Fruit fly (Drosophila melanogaster) whole organism, embryonic: ENCODE data around the gene Ac76E.

Experiments
- CG10654 ChIP-seq: fragments of 200-800 bp; sonication (Bioruptor generic); optimal IDR thresholded peaks from 2 replicates; lab custom pipeline; 2016; ENCODE audit warnings: missing biosample characterization, missing genetic modification characterization
- CG12155 ChIP-seq: fragments of 200-800 bp; sonication (Bioruptor generic); optimal IDR thresholded peaks from 3 replicates; lab custom pipeline; 2016; ENCODE audit warnings: missing biosample characterization, missing genetic modification characterization
- CG12391 ChIP-seq: fragments of 200-800 bp; sonication (Bioruptor generic); optimal IDR thresholded peaks from 3 replicates; lab custom pipeline; 2018; ENCODE audit warnings: missing biosample characterization, mild to moderate bottlenecking, missing genetic modification characterization, moderate library complexity
- CG13123 ChIP-seq: fragments of 200-800 bp; sonication (Bioruptor generic); optimal IDR thresholded peaks from 2 replicates; lab custom pipeline; 2016; ENCODE audit warnings: missing biosample characterization, missing genetic modification characterization
- CG15514 ChIP-seq: fragments of 200-800 bp; sonication (Bioruptor generic); optimal IDR thresholded peaks from 3 replicates; lab custom pipeline; 2017; ENCODE audit warnings: missing biosample characterization, missing genetic modification characterization, mild to moderate bottlenecking, moderate library complexity, missing genetic modification reagents
- CG1603 ChIP-seq: fragments of 200-800 bp; sonication (Bioruptor generic); optimal IDR thresholded peaks from 2 replicates; lab custom pipeline; 2019; ENCODE audit warnings: missing biosample characterization, mild to moderate bottlenecking, missing genetic modification characterization, moderate library complexity
- CG2712 ChIP-seq: fragments of 200-800 bp; optimal IDR thresholded peaks from 3 replicates; lab custom pipeline; 2019; ENCODE audit warnings: missing biosample characterization, mild to moderate bottlenecking, missing genetic modification characterization, moderate library complexity
- CG2889 ChIP-seq: fragments of 200-800 bp; sonication (Bioruptor generic); IDR thresholded peaks from 3 replicates; pipeline ENCODE4 v1.3.6; 2022; ENCODE audit warnings: missing biosample characterization, missing genetic modification characterization
- CG31388 ChIP-seq: fragments of 200-800 bp; sonication (Bioruptor generic); optimal IDR thresholded peaks from 2 replicates; lab custom pipeline; 2016; ENCODE audit warnings: missing biosample characterization, missing genetic modification characterization
- CG43689 ChIP-seq: fragments of 200-800 bp; sonication (Bioruptor generic); IDR thresholded peaks from 2 replicates; pipeline ENCODE4 v1.3.6; 2022; ENCODE audit warnings: missing biosample characterization, missing genetic modification characterization
- CG6254 ChIP-seq: fragments of 200-800 bp; sonication (Bioruptor generic); optimal IDR thresholded peaks from 3 replicates; lab custom pipeline; 2017; ENCODE audit warnings: mild to moderate bottlenecking, missing biosample characterization, missing genetic modification reagents, missing genetic modification characterization
- CG6854 ChIP-seq: fragments of 200-800 bp; sonication (Bioruptor generic); optimal IDR thresholded peaks from 3 replicates; lab custom pipeline; 2017; ENCODE audit warnings: missing biosample characterization, mild to moderate bottlenecking, missing genetic modification characterization
- CG7372 ChIP-seq: fragments of 200-800 bp; sonication (Bioruptor generic); IDR thresholded peaks from 2 replicates; pipeline ENCODE4 v1.3.6; 2022; ENCODE audit warnings: missing biosample characterization, missing genetic modification characterization
- CG7928 ChIP-seq: fragments of 200-800 bp; sonication (Bioruptor generic); optimal IDR thresholded peaks from 2 replicates; lab custom pipeline; 2017; ENCODE audit warnings: missing biosample characterization, mild to moderate bottlenecking, missing genetic modification characterization
- CG7987 ChIP-seq: fragments of 200-800 bp; sonication (Bioruptor generic); optimal IDR thresholded peaks from 2 replicates; lab custom pipeline; 2018; ENCODE audit warnings: missing biosample characterization, mild to moderate bottlenecking, missing genetic modification characterization, moderate library complexity
- CG8290 ChIP-seq, 3 experiments: fragments of 200-800 bp; sonication (Bioruptor generic); optimal IDR thresholded peaks; 2 replicates each; lab custom pipeline; 2016 to 2019; ENCODE audit warnings: missing biosample characterization in 3 of 3, missing genetic modification characterization in 3 of 3, mild to moderate bottlenecking in 2 of 3, moderate library complexity in 1 of 3
- CG9437 ChIP-seq: fragments of 200-800 bp; sonication (Bioruptor generic); optimal IDR thresholded peaks from 2 replicates; lab custom pipeline; 2018; ENCODE audit warnings: missing biosample characterization, mild to moderate bottlenecking, missing genetic modification characterization
- Dek ChIP-seq: fragments of 200-800 bp; sonication (Bioruptor generic); optimal IDR thresholded peaks from 3 replicates; lab custom pipeline; 2019; ENCODE audit warnings: missing biosample characterization, mild to moderate bottlenecking, missing genetic modification characterization, moderate library complexity
- Dref ChIP-seq: fragments of 200-800 bp; sonication (Bioruptor generic); IDR thresholded peaks from 2 replicates; pipeline ENCODE4 v1.3.6; 2022; ENCODE audit warnings: missing biosample characterization, missing genetic modification characterization
- HLH3B ChIP-seq: fragments of 200-800 bp; sonication (Bioruptor generic); IDR thresholded peaks from 2 replicates; pipeline ENCODE4 v1.3.6; 2022; ENCODE audit warnings: missing biosample characterization, missing genetic modification characterization
- Hand ChIP-seq: fragments of 200-800 bp; sonication (Bioruptor generic); optimal IDR thresholded peaks from 2 replicates; lab custom pipeline; 2017; ENCODE audit warnings: mild to moderate bottlenecking, missing biosample characterization, missing genetic modification reagents, missing genetic modification characterization
- Lhr ChIP-seq: fragments of 200-800 bp; sonication (Bioruptor generic); optimal IDR thresholded peaks from 3 replicates; lab custom pipeline; 2017; ENCODE audit warnings: mild to moderate bottlenecking, missing biosample characterization, missing genetic modification reagents, missing genetic modification characterization
- Lpt ChIP-seq: fragments of >200 bp; optimal IDR thresholded peaks from 2 replicates; lab custom pipeline; 2018; ENCODE audit warnings: missing biosample characterization, missing genetic modification characterization
- MBD-R2 ChIP-seq: fragments of 200-800 bp; sonication (Bioruptor generic); IDR thresholded peaks from 2 replicates; pipeline ENCODE4 v1.3.6; 2022; ENCODE audit warnings: missing biosample characterization, missing genetic modification characterization
- Nf-YA ChIP-seq: fragments of 200-800 bp; sonication (Bioruptor generic); IDR thresholded peaks from 2 replicates; pipeline ENCODE4 v1.3.6; 2022; ENCODE audit warnings: missing biosample characterization, missing genetic modification characterization
- amos ChIP-seq: fragments of 200-800 bp; sonication (Bioruptor generic); IDR thresholded peaks from 2 replicates; pipeline ENCODE4 v1.3.6; 2022; ENCODE audit warnings: missing biosample characterization, missing genetic modification characterization; ENCODE audit not compliant: partially characterized antibody
- chm ChIP-seq: fragments of 200-800 bp; sonication (Bioruptor generic); IDR thresholded peaks from 2 replicates; pipeline ENCODE4 v1.3.6; 2022; ENCODE audit warnings: missing biosample characterization, missing genetic modification characterization
- croc ChIP-seq: fragments of 200-800 bp; sonication (Bioruptor generic); conservative IDR thresholded peaks from 3 replicates; pipeline ENCODE4 v1.3.6; 2022; ENCODE audit warnings: missing biosample characterization, missing genetic modification characterization
- crp ChIP-seq, 2 experiments: fragments of 200-800 bp; sonication (Bioruptor generic); optimal IDR thresholded peaks; 2 replicates in 1 of 2; 3 replicates in 1 of 2; lab custom pipeline; 2017; ENCODE audit warnings: missing biosample characterization in 2 of 2, missing genetic modification characterization in 2 of 2, mild to moderate bottlenecking in 1 of 2, moderate library complexity in 1 of 2
- dm ChIP-seq: fragments of 200-800 bp; sonication (Bioruptor generic); optimal IDR thresholded peaks from 3 replicates; lab custom pipeline; 2016; ENCODE audit warnings: missing biosample characterization, missing genetic modification characterization
- dysf ChIP-seq: fragments of 200-800 bp; sonication (Bioruptor generic); IDR thresholded peaks from 3 replicates; pipeline ENCODE4 v1.3.6; 2022; ENCODE audit warnings: missing biosample characterization, missing genetic modification characterization
- ems ChIP-seq: fragments of 200-800 bp; sonication (Bioruptor generic); optimal IDR thresholded peaks from 3 replicates; lab custom pipeline; 2016; ENCODE audit warnings: missing biosample characterization, missing genetic modification characterization
- exex ChIP-seq: fragments of 200-800 bp; sonication (Bioruptor generic); optimal IDR thresholded peaks from 4 replicates; lab custom pipeline; 2018; ENCODE audit warnings: missing biosample characterization, mild to moderate bottlenecking, missing genetic modification characterization, moderate library complexity
- gsb-n ChIP-seq: fragments of 200-800 bp; sonication (Bioruptor generic); optimal IDR thresholded peaks from 3 replicates; lab custom pipeline; 2018; ENCODE audit warnings: missing biosample characterization, mild to moderate bottlenecking, missing genetic modification characterization
- inv ChIP-seq: fragments of 200-800 bp; sonication (Bioruptor generic); IDR thresholded peaks from 2 replicates; pipeline ENCODE4 v1.3.6; 2022; ENCODE audit warnings: missing biosample characterization, missing genetic modification characterization; ENCODE audit not compliant: partially characterized antibody
- nau ChIP-seq: fragments of 200-800 bp; sonication (Bioruptor generic); optimal IDR thresholded peaks from 3 replicates; lab custom pipeline; 2017; ENCODE audit warnings: missing biosample characterization, mild to moderate bottlenecking, missing genetic modification characterization, missing genetic modification reagents
- onecut ChIP-seq: fragments of 200-800 bp; sonication (Bioruptor generic); IDR thresholded peaks from 2 replicates; pipeline ENCODE4 v1.3.6; 2022; ENCODE audit warnings: missing biosample characterization, missing genetic modification characterization
- org-1 ChIP-seq: fragments of 200-800 bp; sonication (Bioruptor generic); optimal IDR thresholded peaks from 2 replicates; lab custom pipeline; 2017; ENCODE audit warnings: missing biosample characterization, missing genetic modification characterization
- p53 ChIP-seq: fragments of 200-800 bp; sonication (Bioruptor generic); optimal IDR thresholded peaks from 2 replicates; lab custom pipeline; 2016; ENCODE audit warnings: missing biosample characterization, missing genetic modification characterization
- pfk ChIP-seq: fragments of 200-800 bp; sonication (Bioruptor generic); optimal IDR thresholded peaks from 2 replicates; lab custom pipeline; 2018; ENCODE audit warnings: missing biosample characterization, mild to moderate bottlenecking, missing genetic modification characterization, moderate library complexity
- prd ChIP-seq, 3 experiments: fragments of >200 bp in 2 of 3; fragments of 200-800 bp in 1 of 3; sonication (Bioruptor generic) in 1 of 3; optimal IDR thresholded peaks in 2 of 3; IDR thresholded peaks in 1 of 3; 2 replicates in 2 of 3; 3 replicates in 1 of 3; pipeline versions ENCODE4 v1.3.6 to Lab custom; 2017 to 2022; ENCODE audit warnings: missing biosample characterization in 1 of 3, missing genetic modification characterization in 1 of 3
- repo ChIP-seq: fragments of 200-800 bp; sonication (Bioruptor generic); optimal IDR thresholded peaks from 2 replicates; lab custom pipeline; 2016; ENCODE audit warnings: missing biosample characterization, missing genetic modification characterization
- sens ChIP-seq: fragments of 200-800 bp; sonication (Bioruptor generic); peaks from one replicate; lab custom pipeline; 2016; ENCODE audit warnings: missing biosample characterization, missing genetic modification characterization
- sna ChIP-seq: fragments of 200-800 bp; sonication (Bioruptor generic); IDR thresholded peaks from 2 replicates; pipeline ENCODE4 v1.3.6; 2022; ENCODE audit warnings: missing biosample characterization, missing genetic modification characterization; ENCODE audit not compliant: partially characterized antibody
- stc ChIP-seq: fragments of 200-800 bp; sonication (Bioruptor generic); IDR thresholded peaks from 2 replicates; pipeline ENCODE4 v1.3.6; 2022; ENCODE audit warnings: missing biosample characterization, missing genetic modification characterization
- sug ChIP-seq: fragments of 200-800 bp; optimal IDR thresholded peaks from 2 replicates; lab custom pipeline; 2019; ENCODE audit warnings: missing biosample characterization, mild to moderate bottlenecking, missing genetic modification characterization, moderate library complexity
- twi ChIP-seq: fragments of 200-800 bp; optimal IDR thresholded peaks from 2 replicates; lab custom pipeline; 2019; ENCODE audit warnings: missing biosample characterization, mild to moderate bottlenecking, missing genetic modification characterization, moderate library complexity
- zfh1 ChIP-seq: fragments of 200-800 bp; sonication (Bioruptor generic); IDR thresholded peaks from 3 replicates; pipeline ENCODE4 v1.3.6; 2022; ENCODE audit warnings: missing biosample characterization, missing genetic modification characterization
- zfh2 ChIP-seq: fragments of 200-800 bp; sonication (Bioruptor generic); optimal IDR thresholded peaks from 2 replicates; lab custom pipeline; 2016; ENCODE audit warnings: missing biosample characterization, missing genetic modification characterization

The Ac76E gene

DNA sequence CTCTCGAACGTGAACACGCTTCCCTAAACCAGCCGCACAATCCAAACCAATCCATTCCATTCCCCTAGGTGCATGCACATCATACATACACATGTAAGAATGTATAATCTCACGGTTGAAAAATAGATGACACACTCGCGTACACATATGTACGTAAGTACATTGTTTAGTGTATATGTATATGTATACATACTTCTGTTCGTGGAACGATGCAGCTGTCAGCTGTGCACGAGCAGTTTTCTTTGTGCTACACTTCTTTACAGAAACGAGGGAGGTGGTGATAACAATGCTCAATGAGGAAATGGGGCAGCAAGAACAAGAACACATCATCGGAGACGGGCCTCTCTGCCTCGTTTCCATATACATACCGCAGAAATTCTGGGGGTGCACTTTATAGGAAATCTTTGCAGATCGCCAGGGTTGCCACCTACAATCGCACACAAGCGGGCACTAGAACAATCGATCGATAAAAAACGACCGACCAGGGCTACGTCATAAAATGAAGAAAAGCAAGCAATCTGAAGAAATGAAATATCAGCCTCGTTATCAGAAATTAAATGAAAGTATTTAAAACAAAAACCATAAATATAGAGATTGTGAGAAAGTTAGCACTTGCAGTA is 39.7 kb upstream of the Ac76E start (continued):
- TF ChIP-seq CG6254 (no peak), Nf-YA (GFP tag; lab: Robert Waterston, UW) (no peak), zfh1 (GFP tag; lab: Robert Waterston, UW) (0 out of 3 replicates have a peak, but pooled peaks have one; percentile 36), nau (GFP tag; lab: Kevin White, UChicago) (peak; percentile 40), p53 (GFP tag; lab: Kevin White, UChicago) (no peak), sug (tag; lab: Kevin White, UChicago) (peak; percentile 5), CG2889 (GFP tag; lab: Robert Waterston, UW) (no peak), Dref (GFP tag; lab: Robert Waterston, UW) (no peak), Hand (GFP tag; lab: Kevin White, UChicago) (no peak), chm (no peak), dysf (no peak), stc (GFP tag; lab: Robert Waterston, UW) (no peak), HLH3B (GFP tag; lab: Robert Waterston, UW) (no peak), CG7928 (GFP tag; lab: Kevin White, UChicago) (peak; percentile 42), CG12155 (no peak), CG12391 (tag; lab: Kevin White, UChicago) (no peak), prd (optimal IDR thresholded peaks at IDR 0.05; lab: Kevin White, UChicago) (no peak), prd (GFP tag; IDR thresholded peaks at IDR 0.05; lab: Robert Waterston, UW) (no peak), zfh2 (no peak), pfk (GFP tag; lab: Kevin White, UChicago) (peak; percentile 44), crp (GFP tag; optimal IDR thresholded peaks at IDR 0.05; lab: Kevin White, UChicago) (peak in 1 of 2 experiments; percentile 49), twi (tag; lab: Kevin White, UChicago) (peak; percentile 89), CG31388 (GFP tag; lab: Kevin White, UChicago) (no peak), MBD-R2 (GFP tag; lab: Robert Waterston, UW) (no peak), CG6854 (GFP tag; lab: Kevin White, UChicago) (no peak), amos (GFP tag; lab: Robert Waterston, UW) (0 out of 2 replicates have a peak, but pooled peaks have one; percentile 27), dm (GFP tag; lab: Kevin White, UChicago) (no peak), CG9437 (no peak), gsb-n (tag; lab: Kevin White, UChicago) (no peak), sens (GFP tag; lab: Kevin White, UChicago) (peak; percentile 91), CG7372 (no peak), CG8290 (GFP tag; optimal IDR thresholded peaks at IDR 0.05; lab: Kevin White, UChicago) (no peak), CG8290 (tag; optimal IDR thresholded peaks at IDR 0.05; lab: Kevin White, UChicago) (peak in 1 of 2 experiments; percentile 42), CG7987 (GFP tag; lab: Kevin White, UChicago) (peak; percentile 55), croc (no peak), repo (GFP tag; lab: Kevin White, UChicago) (no peak), inv (GFP tag; lab: Robert Waterston, UW) (no peak), CG1603 (tag; lab: Kevin White, UChicago) (peak; percentile 10), CG10654 (GFP tag; lab: Kevin White, UChicago) (no peak), org-1 (GFP tag; lab: Kevin White, UChicago) (no peak), exex (tag; lab: Kevin White, UChicago) (no peak), CG2712 (no peak), onecut (GFP tag; lab: Robert Waterston, UW) (no peak), sna (GFP tag; lab: Robert Waterston, UW) (peak; percentile 33; the same call in 1 of the 2 replicates), CG15514 (no peak), Dek (no peak), CG43689 (GFP tag; lab: Robert Waterston, UW) (no peak), ems (GFP tag; lab: Kevin White, UChicago) (no peak), CG13123 (no peak), Lpt (no peak), Lhr (GFP tag; lab: Kevin White, UChicago) (no peak)
